Fruit fly (Drosophila melanogaster) S2 (cell line): ENCODE measurements around the gene CG15308.

ENCODE experiments used
- CG8478 ChIP-seq: fragments of >200 bp; optimal IDR thresholded peaks from 2 replicates; lab custom pipeline; 2018
- CTCF ChIP-seq, 2 experiments: fragments of >200 bp; optimal IDR thresholded peaks; 2 replicates each; lab custom pipeline; 2018

CG15308 gene

dm6 chrX:10241919-10242318 lies 23.0 kb upstream of the CG15308 start:
- no peak for TF ChIP-seq CTCF (optimal IDR thresholded peaks at IDR 0.05; lab: Kevin White, UChicago)
- TF ChIP-seq CG8478 (lab: Kevin White, UChicago), result no peak

- no peak for TF ChIP-seq CG8478 (lab: Kevin White, UChicago)
- TF ChIP-seq CTCF (optimal IDR thresholded peaks at IDR 0.05; lab: Kevin White, UChicago), result no peak
Observed at dm6 chrX:10234024-10234520, 15.1 kb upstream of the CG15308 start.

- TF ChIP-seq CG8478 (lab: Kevin White, UChicago), result no peak
- no peak for TF ChIP-seq CTCF (optimal IDR thresholded peaks at IDR 0.05; lab: Kevin White, UChicago)
Observed at dm6 chrX:10233065-10233464, 14.1 kb upstream of the CG15308 start, which contains the start of gene CG2961. CG2961 (minus strand) TSS chrX:10233080.

- TF ChIP-seq CTCF (optimal IDR thresholded peaks at IDR 0.05; lab: Kevin White, UChicago), result no peak
- TF ChIP-seq CG8478 (lab: Kevin White, UChicago), result no peak
Observed at dm6 chrX:10232497-10232896, 13.6 kb upstream of the CG15308 start.

dm6 chrX:10219955-10220354 lies 1.0 kb upstream of the CG15308 start, which contains the start of gene CG34408:
CG34408 (plus strand) TSS chrX:10220110.
- TF ChIP-seq CG8478 (lab: Kevin White, UChicago) (no peak), CTCF (optimal IDR thresholded peaks at IDR 0.05; lab: Kevin White, UChicago) (no peak)

dm6 chrX:10216634-10217239 lies 2.2 kb downstream of the CG15308 start, which contains the start of gene CG2962:
CG2962 (minus strand) TSS chrX:10216642.
- no peak for TF ChIP-seq CTCF (optimal IDR thresholded peaks at IDR 0.05; lab: Kevin White, UChicago)
- TF ChIP-seq CG8478 (lab: Kevin White, UChicago), result no peak

- TF ChIP-seq CTCF (optimal IDR thresholded peaks at IDR 0.05; lab: Kevin White, UChicago) (no peak), CG8478 (lab: Kevin White, UChicago) (no peak)
Observed at dm6 chrX:10212687-10213329, 6.1 kb downstream of the CG15308 start, which contains the start of gene ATPsyndelta. ATPsyndelta (plus strand) TSS chrX:10212970.

- TF ChIP-seq CTCF (optimal IDR thresholded peaks at IDR 0.05; lab: Kevin White, UChicago) (no peak), CG8478 (lab: Kevin White, UChicago) (no peak)
Observed at dm6 chrX:10212118-10212517, 6.8 kb downstream of the CG15308 start, which contains the start of gene Ypel. Ypel (minus strand) TSS chrX:10212374.

- TF ChIP-seq CG8478 (lab: Kevin White, UChicago) (no peak), CTCF (optimal IDR thresholded peaks at IDR 0.05; lab: Kevin White, UChicago) (no peak)
Observed at dm6 chrX:10211128-10211914, 7.6 kb downstream of the CG15308 start.

- TF ChIP-seq CG8478 (lab: Kevin White, UChicago) (no peak), CTCF (optimal IDR thresholded peaks at IDR 0.05; lab: Kevin White, UChicago) (no peak)
Observed at dm6 chrX:10210317-10210873, 8.5 kb downstream of the CG15308 start.

dm6 chrX:10209556-10210164 lies 9.3 kb downstream of the CG15308 start:
- TF ChIP-seq CTCF (optimal IDR thresholded peaks at IDR 0.05; lab: Kevin White, UChicago), result no peak
- no peak for TF ChIP-seq CG8478 (lab: Kevin White, UChicago)

- no peak for TF ChIP-seq CG8478 (lab: Kevin White, UChicago)
- peak; percentile 57 to 79 for TF ChIP-seq CTCF (optimal IDR thresholded peaks at IDR 0.05; lab: Kevin White, UChicago)
Observed at dm6 chrX:10206086-10206485, 12.9 kb downstream of the CG15308 start.

dm6 chrX:10202595-10202994 lies 16.3 kb downstream of the CG15308 start:
- no peak for TF ChIP-seq CG8478 (lab: Kevin White, UChicago)
- TF ChIP-seq CTCF (optimal IDR thresholded peaks at IDR 0.05; lab: Kevin White, UChicago), result no peak
